Worm (Caenorhabditis elegans) whole organism, L4 larva: ENCODE results near the gene bar-1.

Experiments
- F10B5.3 ChIP-seq: sonication (generic microtip); optimal IDR thresholded peaks from 2 replicates; lab custom pipeline; 2016; ENCODE audit warnings: mild to moderate bottlenecking, missing genetic modification characterization, missing compliant biosample characterization
- F26F4.8 ChIP-seq: fragments of 200-800 bp; sonication (Bioruptor generic); conservative IDR thresholded peaks from 2 replicates; pipeline ENCODE4 v1.3.6; 2022; ENCODE audit warnings: missing genetic modification characterization, missing compliant biosample characterization
- T20F7.1 ChIP-seq: fragments of 200-800 bp; sonication (Bioruptor generic); optimal IDR thresholded peaks from 2 replicates; lab custom pipeline; 2018; ENCODE audit warnings: mild to moderate bottlenecking, missing genetic modification characterization, missing compliant biosample characterization
- T26A8.4 ChIP-seq: fragments of 200-800 bp; sonication (Bioruptor generic); IDR thresholded peaks from 2 replicates; pipeline ENCODE4 v1.3.6; 2022; ENCODE audit warnings: missing genetic modification characterization, missing compliant biosample characterization
- Y48G9A.11 ChIP-seq: fragments of 200-800 bp; sonication (Bioruptor generic); IDR thresholded peaks from 2 replicates; pipeline ENCODE4 v1.3.6; 2022; ENCODE audit warnings: missing genetic modification reagents, missing genetic modification characterization, missing compliant biosample characterization
- Y5F2A.4 ChIP-seq: fragments of 200-800 bp; sonication (Bioruptor generic); optimal IDR thresholded peaks from 2 replicates; lab custom pipeline; 2018; ENCODE audit warnings: mild to moderate bottlenecking, missing genetic modification characterization, missing compliant biosample characterization
- ZK337.2 ChIP-seq: fragments of 200-800 bp; sonication (Bioruptor generic); IDR thresholded peaks from 2 replicates; pipeline ENCODE4 v1.3.6; 2022; ENCODE audit warnings: missing genetic modification reagents, missing genetic modification characterization, missing compliant biosample characterization
- aha-1 ChIP-seq: fragments of 150-350 bp; peaks from one replicate; lab custom pipeline; 2014; ENCODE audit warnings: missing biosample characterization, missing genetic modification characterization
- ama-1 ChIP-seq: fragments of 150-350 bp; optimal IDR thresholded peaks from 2 replicates; lab custom pipeline; 2014; ENCODE audit warnings: inconsistent platforms, mixed read lengths
- attf-4 ChIP-seq: sonication (generic microtip); optimal IDR thresholded peaks from 3 replicates; lab custom pipeline; 2017; ENCODE audit warnings: missing biosample characterization, missing genetic modification characterization
- ceh-20 ChIP-seq: fragments of 200-800 bp; sonication (Bioruptor generic); IDR thresholded peaks from 2 replicates; pipeline ENCODE4 v1.3.6; 2022; ENCODE audit warnings: missing genetic modification reagents, missing genetic modification characterization, missing compliant biosample characterization
- ceh-44 ChIP-seq: fragments of 200-800 bp; sonication (Bioruptor generic); IDR thresholded peaks from 2 replicates; pipeline ENCODE4 v1.3.6; 2022; ENCODE audit warnings: missing genetic modification reagents, missing genetic modification characterization, missing compliant biosample characterization
- ceh-62 ChIP-seq: sonication (generic microtip); optimal IDR thresholded peaks from 2 replicates; lab custom pipeline; 2017; ENCODE audit warnings: missing biosample characterization, missing genetic modification characterization
- cey-2 ChIP-seq: sonication (generic microtip); optimal IDR thresholded peaks from 3 replicates; lab custom pipeline; 2017; ENCODE audit warnings: missing genetic modification characterization, mild to moderate bottlenecking, missing compliant biosample characterization, antibody characterized with exemption, borderline replicate concordance; ENCODE audit not compliant: insufficient read depth
- ctbp-1 ChIP-seq: fragments of 200-800 bp; sonication (Bioruptor generic); IDR thresholded peaks from 2 replicates; pipeline ENCODE4 v1.3.6; 2022; ENCODE audit warnings: missing genetic modification reagents, missing genetic modification characterization, missing compliant biosample characterization
- daf-19 ChIP-seq: fragments of 200-800 bp; sonication (Bioruptor generic); conservative IDR thresholded peaks from 2 replicates; pipeline ENCODE4 v1.3.6; 2022; ENCODE audit warnings: missing genetic modification characterization, missing compliant biosample characterization
- dmd-9 ChIP-seq: fragments of 200-800 bp; sonication (Bioruptor generic); IDR thresholded peaks from 2 replicates; pipeline ENCODE4 v1.3.6; 2022; ENCODE audit warnings: missing genetic modification reagents, missing genetic modification characterization, missing compliant biosample characterization
- dpl-1 ChIP-seq: fragments of 150-350 bp; optimal IDR thresholded peaks from 2 replicates; lab custom pipeline; 2014; ENCODE audit warnings: missing biosample characterization, missing genetic modification reagents, missing genetic modification characterization
- dve-1 ChIP-seq: sonication (generic microtip); optimal IDR thresholded peaks from 2 replicates; lab custom pipeline; 2017; ENCODE audit warnings: antibody characterized with exemption, mild to moderate bottlenecking, missing genetic modification characterization, missing compliant biosample characterization; ENCODE audit not compliant: insufficient read depth
- egl-43 ChIP-seq: fragments of 200-800 bp; sonication (Bioruptor generic); IDR thresholded peaks from 2 replicates; pipeline ENCODE4 v1.3.6; 2022; ENCODE audit warnings: missing genetic modification reagents, missing genetic modification characterization, missing compliant biosample characterization
- fos-1 ChIP-seq: fragments of 150-350 bp; optimal IDR thresholded peaks from 2 replicates; lab custom pipeline; 2014; ENCODE audit warnings: missing biosample characterization, missing genetic modification characterization
- lim-7 ChIP-seq: fragments of 200-800 bp; sonication (Bioruptor generic); IDR thresholded peaks from 2 replicates; pipeline ENCODE4 v1.3.6; 2022; ENCODE audit warnings: missing genetic modification characterization, missing compliant biosample characterization
- lin-1 ChIP-seq: fragments of 200-800 bp; sonication (Bioruptor generic); IDR thresholded peaks from 2 replicates; pipeline ENCODE4 v1.3.6; 2022; ENCODE audit warnings: missing genetic modification reagents, missing genetic modification characterization, missing compliant biosample characterization
- lin-15B ChIP-seq: fragments of 150-350 bp; sonication (generic microtip); optimal IDR thresholded peaks from 3 replicates; lab custom pipeline; 2014; ENCODE audit warnings: missing biosample characterization, missing genetic modification characterization
- lin-38 ChIP-seq: fragments of 200-800 bp; sonication (Bioruptor generic); IDR thresholded peaks from 2 replicates; pipeline ENCODE4 v1.3.6; 2022; ENCODE audit warnings: missing genetic modification reagents, missing genetic modification characterization, missing compliant biosample characterization
- lin-39 ChIP-seq: fragments of 150-350 bp; optimal IDR thresholded peaks from 2 replicates; lab custom pipeline; 2014; ENCODE audit warnings: missing biosample characterization, missing genetic modification reagents, missing genetic modification characterization
- mdl-1 ChIP-seq, 2 experiments: fragments of 150-350 bp in 1 of 2; sonication (generic microtip) in 1 of 2; optimal IDR thresholded peaks; 2 replicates each; lab custom pipeline; 2014 to 2017; ENCODE audit warnings: missing biosample characterization in 2 of 2, missing genetic modification characterization in 2 of 2
- mdt-29 ChIP-seq: fragments of 200-800 bp; sonication (Bioruptor generic); IDR thresholded peaks from 2 replicates; pipeline ENCODE4 v1.3.6; 2022; ENCODE audit warnings: missing genetic modification reagents, missing genetic modification characterization, missing compliant biosample characterization
- mxl-2 ChIP-seq: fragments of 200-800 bp; sonication (Bioruptor generic); conservative IDR thresholded peaks from 2 replicates; pipeline ENCODE4 v1.3.6; 2022; ENCODE audit warnings: missing genetic modification reagents, missing genetic modification characterization, missing compliant biosample characterization
- mxl-3 ChIP-seq: fragments of 200-800 bp; sonication (Bioruptor generic); optimal IDR thresholded peaks from 2 replicates; lab custom pipeline; 2018; ENCODE audit warnings: mild to moderate bottlenecking, missing genetic modification characterization, missing compliant biosample characterization
- nhr-10 ChIP-seq: fragments of 150-350 bp; optimal IDR thresholded peaks from 2 replicates; lab custom pipeline; 2014; ENCODE audit warnings: missing biosample characterization, missing genetic modification characterization
- nhr-102 ChIP-seq: sonication (generic microtip); optimal IDR thresholded peaks from 2 replicates; lab custom pipeline; 2016; ENCODE audit warnings: mild to moderate bottlenecking, missing genetic modification characterization, moderate library complexity, missing compliant biosample characterization
- nhr-237 ChIP-seq: sonication (generic microtip); optimal IDR thresholded peaks from 2 replicates; lab custom pipeline; 2017; ENCODE audit warnings: missing biosample characterization, missing genetic modification characterization
- nhr-28 ChIP-seq: fragments of 150-350 bp; optimal IDR thresholded peaks from 2 replicates; lab custom pipeline; 2014; ENCODE audit warnings: missing biosample characterization, missing genetic modification characterization
- nhr-77 ChIP-seq: fragments of 150-350 bp; optimal IDR thresholded peaks from 2 replicates; lab custom pipeline; 2014; ENCODE audit warnings: missing biosample characterization, missing genetic modification characterization
- pha-4 ChIP-seq, 2 experiments: fragments of 150-350 bp in 1 of 2; fragments of 200-800 bp in 1 of 2; sonication (Bioruptor generic) in 1 of 2; IDR thresholded peaks in 1 of 2; optimal IDR thresholded peaks in 1 of 2; 2 replicates each; pipeline versions ENCODE4 v1.3.6 to Lab custom; 2014 to 2022; ENCODE audit warnings: missing genetic modification characterization in 2 of 2, missing genetic modification reagents in 2 of 2, missing biosample characterization in 1 of 2, missing compliant biosample characterization in 1 of 2
- pqm-1 ChIP-seq: sonication (generic microtip); optimal IDR thresholded peaks from 2 replicates; lab custom pipeline; 2017; ENCODE audit warnings: missing biosample characterization, missing genetic modification characterization
- rbr-2 ChIP-seq: sonication (generic microtip); optimal IDR thresholded peaks from 2 replicates; lab custom pipeline; 2016; ENCODE audit warnings: missing genotype, missing genetic modification characterization, missing compliant biosample characterization
- saeg-2 ChIP-seq: fragments of 200-800 bp; sonication (Bioruptor generic); IDR thresholded peaks from 2 replicates; pipeline ENCODE4 v1.3.6; 2022; ENCODE audit warnings: missing genetic modification reagents, missing genetic modification characterization, missing compliant biosample characterization
- sdz-12 ChIP-seq: fragments of 200-800 bp; sonication (Bioruptor generic); optimal IDR thresholded peaks from 2 replicates; lab custom pipeline; 2018; ENCODE audit warnings: mild to moderate bottlenecking, missing genetic modification characterization, missing compliant biosample characterization
- set-16 ChIP-seq: fragments of 200-800 bp; sonication (Bioruptor generic); IDR thresholded peaks from 2 replicates; pipeline ENCODE4 v1.3.6; 2022; ENCODE audit warnings: missing genetic modification reagents, missing genetic modification characterization, missing compliant biosample characterization
- snpc-4 ChIP-seq: fragments of 150-350 bp; optimal IDR thresholded peaks from 2 replicates; lab custom pipeline; 2014; ENCODE audit warnings: missing biosample characterization, missing genetic modification characterization
- tra-1 ChIP-seq: fragments of 200-800 bp; sonication (Bioruptor generic); IDR thresholded peaks from 2 replicates; pipeline ENCODE4 v1.3.6; 2022; ENCODE audit warnings: missing genetic modification reagents, missing genetic modification characterization, missing compliant biosample characterization
- vab-7 ChIP-seq: fragments of 200-800 bp; sonication (Bioruptor generic); IDR thresholded peaks from 2 replicates; pipeline ENCODE4 v1.3.6; 2022; ENCODE audit warnings: missing genetic modification reagents, missing genetic modification characterization, missing compliant biosample characterization
- zfp-2 ChIP-seq: sonication (generic microtip); optimal IDR thresholded peaks from 2 replicates; lab custom pipeline; 2016; ENCODE audit warnings: mild to moderate bottlenecking, missing genetic modification characterization, missing compliant biosample characterization
- zip-2 ChIP-seq: fragments of 150-350 bp; optimal IDR thresholded peaks from 2 replicates; lab custom pipeline; 2014; ENCODE audit warnings: missing biosample characterization, missing genetic modification characterization
- ztf-11 ChIP-seq: fragments of 150-350 bp; optimal IDR thresholded peaks from 2 replicates; lab custom pipeline; 2014; ENCODE audit warnings: missing biosample characterization, missing genetic modification characterization
- ztf-7 ChIP-seq: fragments of 150-350 bp; optimal IDR thresholded peaks from 2 replicates; lab custom pipeline; 2014; ENCODE audit warnings: missing biosample characterization, missing genetic modification characterization

bar-1 gene

ce11 chrX:7129460-7129859 is 41.0 kb downstream of the bar-1 start (continued):
- TF ChIP-seq ctbp-1 (GFP tag; lab: Robert Waterston, UW) (no peak), ztf-11 (no peak), snpc-4 (tag; lab: Kevin White, UChicago) (no peak), ceh-20 (no peak), F26F4.8 (GFP tag; lab: Robert Waterston, UW) (no peak), Y48G9A.11 (GFP tag; lab: Robert Waterston, UW) (no peak), lin-39 (no peak), dmd-9 (GFP tag; lab: Robert Waterston, UW) (no peak), F10B5.3 (no peak), saeg-2 (no peak), dpl-1 (GFP tag; lab: Kevin White, UChicago) (no peak), nhr-237 (tag; lab: Kevin White, UChicago) (no peak), sdz-12 (GFP tag; lab: Kevin White, UChicago) (no peak), zip-2 (no peak), mdt-29 (no peak), fos-1 (tag; lab: Kevin White, UChicago) (no peak), rbr-2 (tag; lab: Kevin White, UChicago) (no peak), zfp-2 (tag; lab: Kevin White, UChicago) (no peak), tra-1 (GFP tag; lab: Robert Waterston, UW) (no peak), lim-7 (GFP tag; lab: Robert Waterston, UW) (no peak), mxl-3 (peak; percentile 60), T26A8.4 (no peak), pha-4 (GFP tag; IDR thresholded peaks at IDR 0.05; lab: Robert Waterston, UW) (no peak), pha-4 (tag; optimal IDR thresholded peaks at IDR 0.05; lab: Kevin White, UChicago) (no peak), ceh-62 (tag; lab: Kevin White, UChicago) (no peak), vab-7 (GFP tag; lab: Robert Waterston, UW) (no peak), nhr-77 (peak; percentile 48), ceh-44 (GFP tag; lab: Robert Waterston, UW) (no peak), pqm-1 (tag; lab: Kevin White, UChicago) (no peak), mxl-2 (GFP tag; lab: Robert Waterston, UW) (no peak), cey-2 (tag; lab: Kevin White, UChicago) (no peak), lin-1 (GFP tag; lab: Robert Waterston, UW) (no peak), attf-4 (tag; lab: Kevin White, UChicago) (no peak), set-16 (GFP tag; lab: Robert Waterston, UW) (no peak), nhr-28 (peak; percentile 87), ZK337.2 (no peak), dve-1 (tag; lab: Kevin White, UChicago) (no peak), Y5F2A.4 (GFP tag; lab: Kevin White, UChicago) (no peak), nhr-102 (tag; lab: Kevin White, UChicago) (no peak), daf-19 (GFP tag; lab: Robert Waterston, UW) (no peak), lin-15B (tag; lab: Kevin White, UChicago) (no peak), T20F7.1 (no peak), egl-43 (GFP tag; lab: Robert Waterston, UW) (no peak), nhr-10 (tag; lab: Kevin White, UChicago) (no peak), aha-1 (tag; lab: Kevin White, UChicago) (peak; percentile 42), mdl-1 (tag; optimal IDR thresholded peaks at IDR 0.05; lab: Kevin White, UChicago) (peak; percentile 55 to 84), lin-38 (GFP tag; lab: Robert Waterston, UW) (no peak), ama-1 (lab: Kevin White, UChicago) (no peak), ztf-7 (tag; lab: Kevin White, UChicago) (no peak)
- TF ChIP-seq, all 104 proteins: peak for 10
